Worm (Caenorhabditis elegans) whole organism, L1 larva: Measurements from ENCODE around the gene T04A11.4.
"Not testable (repeated sequence)": the region's sequence is repeated elsewhere in the genome, so short reads cannot be mapped to it uniquely, and the experiment has no call there.

Source experiments
- C04F5.9 ChIP-seq: sonication (generic microtip); optimal IDR thresholded peaks from 2 replicates; lab custom pipeline; 2016; ENCODE audit warnings: missing genetic modification characterization, missing compliant biosample characterization
- C16A3.4 ChIP-seq: fragments of 150-350 bp; optimal IDR thresholded peaks from 2 replicates; lab custom pipeline; 2014; ENCODE audit warnings: missing biosample characterization, missing genetic modification characterization
- ama-1 ChIP-seq: fragments of 150-350 bp; optimal IDR thresholded peaks from 2 replicates; lab custom pipeline; 2014
- ceh-63 ChIP-seq: fragments of 200-800 bp; sonication (Bioruptor generic); optimal IDR thresholded peaks from 2 replicates; lab custom pipeline; 2018; ENCODE audit warnings: mild to moderate bottlenecking, missing genetic modification characterization, missing compliant biosample characterization
- ceh-82 ChIP-seq, 3 experiments: fragments of 150-350 bp in 1 of 3; sonication (generic microtip) in 2 of 3; optimal IDR thresholded peaks; 2 replicates each; lab custom pipeline; 2014 to 2017; ENCODE audit warnings: missing biosample characterization in 3 of 3, missing genetic modification characterization in 3 of 3
- ces-1 ChIP-seq: fragments of 150-350 bp; optimal IDR thresholded peaks from 2 replicates; lab custom pipeline; 2014; ENCODE audit warnings: missing biosample characterization, missing genetic modification reagents, missing genetic modification characterization
- dpl-1 ChIP-seq, 3 experiments: fragments of 150-350 bp in 2 of 3; sonication (generic microtip) in 1 of 3; optimal IDR thresholded peaks; 2 replicates each; lab custom pipeline; 2014 to 2017; ENCODE audit warnings: missing biosample characterization in 3 of 3, missing genetic modification characterization in 3 of 3, missing genetic modification reagents in 3 of 3
- dsc-1 ChIP-seq: sonication (generic microtip); optimal IDR thresholded peaks from 2 replicates; lab custom pipeline; 2016; ENCODE audit warnings: mild to moderate bottlenecking, missing genetic modification characterization, missing compliant biosample characterization
- efl-1 ChIP-seq, 4 experiments: fragments of 150-350 bp; optimal IDR thresholded peaks in 3 of 4; peaks in 1 of 4; 1 replicate in 1 of 4; 2 replicates in 3 of 4; lab custom pipeline; 2014; ENCODE audit warnings: missing biosample characterization in 2 of 4, missing genetic modification characterization in 2 of 4, missing genetic modification reagents in 2 of 4
- egl-13 ChIP-seq: sonication (generic microtip); optimal IDR thresholded peaks from 2 replicates; lab custom pipeline; 2016; ENCODE audit warnings: missing genotype, missing genetic modification reagents, missing genetic modification characterization, missing compliant biosample characterization
- elt-2 ChIP-seq: sonication (generic microtip); optimal IDR thresholded peaks from 2 replicates; lab custom pipeline; 2016; ENCODE audit warnings: missing genetic modification characterization, mild to moderate bottlenecking, inconsistent platforms, missing compliant biosample characterization, missing genetic modification reagents
- elt-3 ChIP-seq, 6 experiments: fragments of 150-350 bp in 1 of 6; sonication (generic microtip); optimal IDR thresholded peaks; 2 replicates each; lab custom pipeline; 2017 to 2018; ENCODE audit warnings: missing biosample characterization in 6 of 6, missing genetic modification characterization in 6 of 6, inconsistent platforms in 1 of 6
- ets-5 ChIP-seq: fragments of 200-800 bp; sonication (Bioruptor generic); IDR thresholded peaks from 2 replicates; pipeline ENCODE4 v1.3.6; 2022; ENCODE audit warnings: missing genetic modification characterization, missing compliant biosample characterization
- fkh-4 ChIP-seq: sonication (generic microtip); optimal IDR thresholded peaks from 2 replicates; lab custom pipeline; 2016; ENCODE audit warnings: missing compliant biosample characterization, missing genetic modification characterization, borderline replicate concordance
- fkh-8 ChIP-seq: sonication (generic microtip); optimal IDR thresholded peaks from 2 replicates; lab custom pipeline; 2016; ENCODE audit warnings: mild to moderate bottlenecking, missing genetic modification characterization, missing compliant biosample characterization
- hlh-4 ChIP-seq: sonication (generic microtip); optimal IDR thresholded peaks from 2 replicates; lab custom pipeline; 2016; ENCODE audit warnings: mild to moderate bottlenecking, missing genetic modification characterization, missing compliant biosample characterization
- hpl-2 ChIP-seq: fragments of 150-350 bp; optimal IDR thresholded peaks from 2 replicates; lab custom pipeline; 2014; ENCODE audit warnings: missing biosample characterization, missing genetic modification reagents, missing genetic modification characterization
- isw-1 ChIP-seq: fragments of 200-800 bp; sonication (Bioruptor generic); IDR thresholded peaks from 2 replicates; pipeline ENCODE4 v1.3.6; 2022; ENCODE audit warnings: missing genetic modification characterization, missing compliant biosample characterization
- lin-13 ChIP-seq: fragments of 150-350 bp; optimal IDR thresholded peaks from 2 replicates; lab custom pipeline; 2014; ENCODE audit warnings: missing biosample characterization, missing genetic modification reagents, missing genetic modification characterization
- lin-14 ChIP-seq: fragments of 200-800 bp; sonication (Bioruptor generic); optimal IDR thresholded peaks from 2 replicates; lab custom pipeline; 2018; ENCODE audit warnings: mild to moderate bottlenecking, missing genetic modification characterization, moderate library complexity, missing compliant biosample characterization
- lin-15B ChIP-seq: fragments of 150-350 bp; sonication (generic microtip); optimal IDR thresholded peaks from 3 replicates; lab custom pipeline; 2014; ENCODE audit warnings: missing biosample characterization, missing genetic modification characterization
- lin-35 ChIP-seq, 2 experiments: fragments of 150-350 bp; optimal IDR thresholded peaks; 2 replicates each; lab custom pipeline; 2014; ENCODE audit warnings: missing biosample characterization in 2 of 2, missing genetic modification characterization in 2 of 2, missing genetic modification reagents in 2 of 2
- lsy-2 ChIP-seq, 2 experiments: fragments of 150-350 bp; optimal IDR thresholded peaks; 2 replicates each; lab custom pipeline; 2014; ENCODE audit warnings: missing biosample characterization in 2 of 2, missing genetic modification characterization in 2 of 2
- mef-2 ChIP-seq: fragments of 150-350 bp; optimal IDR thresholded peaks from 2 replicates; lab custom pipeline; 2014; ENCODE audit warnings: missing biosample characterization, missing genetic modification characterization
- nhr-11 ChIP-seq: fragments of 150-350 bp; optimal IDR thresholded peaks from 2 replicates; lab custom pipeline; 2014; ENCODE audit warnings: missing biosample characterization, missing genetic modification characterization
- nhr-20 ChIP-seq: sonication (generic microtip); optimal IDR thresholded peaks from 2 replicates; lab custom pipeline; 2016; ENCODE audit warnings: mild to moderate bottlenecking, missing genetic modification characterization, missing compliant biosample characterization
- nhr-71 ChIP-seq: sonication (generic microtip); optimal IDR thresholded peaks from 2 replicates; lab custom pipeline; 2016; ENCODE audit warnings: mild to moderate bottlenecking, missing genetic modification characterization, moderate library complexity, missing compliant biosample characterization
- nhr-77 ChIP-seq: fragments of 150-350 bp; optimal IDR thresholded peaks from 2 replicates; lab custom pipeline; 2014; ENCODE audit warnings: missing biosample characterization, missing genetic modification characterization
- nhr-85 ChIP-seq: sonication (generic microtip); peaks from one replicate; lab custom pipeline; 2016; ENCODE audit warnings: missing genetic modification characterization, inconsistent platforms, missing compliant biosample characterization
- nhr-90 ChIP-seq: sonication (generic microtip); optimal IDR thresholded peaks from 2 replicates; lab custom pipeline; 2016; ENCODE audit warnings: mild to moderate bottlenecking, missing genetic modification characterization, missing compliant biosample characterization; ENCODE audit not compliant: poor library complexity
- pqm-1 ChIP-seq: sonication (generic microtip); optimal IDR thresholded peaks from 3 replicates; lab custom pipeline; 2017; ENCODE audit warnings: missing biosample characterization, missing genetic modification characterization
- skn-1 ChIP-seq: fragments of 150-350 bp; optimal IDR thresholded peaks from 2 replicates; lab custom pipeline; 2014; ENCODE audit warnings: missing biosample characterization, missing genetic modification characterization
- snpc-4 ChIP-seq: fragments of 150-350 bp; optimal IDR thresholded peaks from 2 replicates; lab custom pipeline; 2014; ENCODE audit warnings: missing biosample characterization, missing genetic modification characterization
- snu-23 ChIP-seq: sonication (generic microtip); optimal IDR thresholded peaks from 2 replicates; lab custom pipeline; 2016; ENCODE audit warnings: missing genetic modification characterization, missing compliant biosample characterization
- sox-4 ChIP-seq: sonication (generic microtip); optimal IDR thresholded peaks from 2 replicates; lab custom pipeline; 2016; ENCODE audit warnings: missing genetic modification characterization, missing compliant biosample characterization
- sup-37 ChIP-seq: fragments of 200-800 bp; sonication (Bioruptor generic); optimal IDR thresholded peaks from 2 replicates; lab custom pipeline; 2018; ENCODE audit warnings: mild to moderate bottlenecking, missing genetic modification characterization, missing compliant biosample characterization
- swsn-7 ChIP-seq: sonication (generic microtip); optimal IDR thresholded peaks from 2 replicates; lab custom pipeline; 2016; ENCODE audit warnings: missing genetic modification characterization, missing compliant biosample characterization
- tbx-2 ChIP-seq: sonication (generic microtip); optimal IDR thresholded peaks from 2 replicates; lab custom pipeline; 2016; ENCODE audit warnings: missing genetic modification characterization, missing compliant biosample characterization
- unc-130 ChIP-seq: fragments of 150-350 bp; optimal IDR thresholded peaks from 2 replicates; lab custom pipeline; 2017; ENCODE audit warnings: missing biosample characterization, missing genetic modification characterization, inconsistent platforms
- unc-30 ChIP-seq: sonication (generic microtip); optimal IDR thresholded peaks from 2 replicates; lab custom pipeline; 2017; ENCODE audit warnings: missing biosample characterization, missing genetic modification characterization
- zip-4 ChIP-seq: fragments of 200-800 bp; sonication (Bioruptor generic); optimal IDR thresholded peaks from 2 replicates; lab custom pipeline; 2018; ENCODE audit warnings: mild to moderate bottlenecking, missing genetic modification characterization, moderate library complexity, missing compliant biosample characterization
- ztf-4 ChIP-seq: fragments of 150-350 bp; optimal IDR thresholded peaks from 2 replicates; lab custom pipeline; 2014; ENCODE audit warnings: missing biosample characterization, missing genetic modification characterization

Gene T04A11.4

DNA sequence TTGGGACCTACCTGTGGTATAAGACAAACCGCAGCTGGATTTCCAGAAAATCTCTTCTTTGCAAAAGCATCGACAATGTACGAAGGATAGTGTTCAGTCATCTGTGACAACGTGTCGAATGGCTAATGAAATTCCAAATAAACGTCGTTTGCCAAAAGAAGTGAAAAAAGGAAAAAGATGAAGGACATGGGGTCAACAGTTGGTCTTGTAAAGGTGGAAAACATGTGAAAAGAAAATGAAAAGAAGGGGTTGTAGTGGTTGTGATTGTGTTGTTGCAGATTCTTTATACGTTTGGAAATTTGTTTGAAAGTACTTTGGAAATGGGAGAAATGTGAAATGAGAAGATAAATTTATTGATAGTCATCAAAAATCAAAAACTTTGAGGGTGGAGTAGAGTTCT lies at the start of gene T04A11.4:
T04A11.4 (minus strand) TSS at position 101 of the 400 bp plus-strand sequence.
- TF ChIP-seq swsn-7 (tag; lab: Kevin White, UChicago); unc-130 (tag; lab: Kevin White, UChicago); sup-37: not testable (repeated sequence)

DNA sequence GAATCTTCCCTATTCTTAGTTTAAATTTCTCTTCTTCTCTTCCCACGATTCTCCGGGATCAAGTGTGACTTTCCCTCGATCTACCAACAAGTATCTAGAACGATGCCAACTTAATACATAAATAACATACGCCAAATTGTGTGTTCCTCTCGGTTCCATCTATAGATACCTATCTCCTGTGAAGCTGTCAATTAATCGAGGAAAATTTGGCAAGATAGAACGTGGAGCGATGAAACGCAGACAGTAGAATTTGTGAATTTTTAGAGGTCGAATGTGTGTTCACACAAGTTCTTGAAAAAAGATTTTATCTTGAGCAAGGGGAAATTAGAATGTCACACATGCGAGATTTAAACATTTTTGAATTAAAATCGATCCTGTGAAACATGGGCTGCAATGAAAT lies 47.1 kb upstream of the T04A11.4 start:
- TF ChIP-seq unc-130 (tag; lab: Kevin White, UChicago) (no peak), unc-30 (tag; lab: Kevin White, UChicago) (no peak), ces-1 (GFP tag; lab: Kevin White, UChicago) (no peak), nhr-11 (tag; lab: Kevin White, UChicago) (no peak), fkh-8 (no peak), ztf-4 (tag; lab: Kevin White, UChicago) (no peak), nhr-77 (tag; lab: Kevin White, UChicago) (no peak), hlh-4 (tag; lab: Kevin White, UChicago) (no peak), ets-5 (no peak), efl-1 (optimal IDR thresholded peaks at IDR 0.05; lab: Kevin White, UChicago) (no peak), efl-1 (GFP tag; optimal IDR thresholded peaks at IDR 0.05 in 1 of 2; lab: Kevin White, UChicago) (peak in 1 of 2 experiments; percentile 66), lin-14 (GFP tag; lab: Kevin White, UChicago) (peak; percentile 1), ama-1 (lab: Kevin White, UChicago) (no peak), tbx-2 (tag; lab: Kevin White, UChicago) (no peak), dpl-1 (GFP tag; optimal IDR thresholded peaks at IDR 0.05; lab: Kevin White, UChicago) (no peak)

DNA sequence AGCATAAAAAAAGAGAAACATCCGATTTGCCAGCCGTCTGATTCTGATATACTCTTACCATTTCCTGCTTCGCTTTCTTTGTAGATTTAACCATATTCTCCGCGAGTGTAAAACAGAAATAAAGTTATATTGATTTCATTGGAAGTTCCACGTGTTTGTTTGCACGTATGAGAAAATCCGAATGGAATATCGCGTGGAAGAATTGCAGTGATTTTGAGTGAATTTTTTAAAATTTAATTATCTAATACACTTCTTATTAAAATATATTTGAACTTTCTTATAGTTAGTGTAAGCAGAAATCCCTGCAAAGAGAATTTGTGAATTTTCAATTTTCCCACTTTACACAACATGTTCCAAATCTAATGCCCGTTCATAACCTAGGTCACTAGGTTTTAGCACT lies 46.7 kb upstream of the T04A11.4 start, which contains the start of gene F53B2.5:
F53B2.5 (minus strand) TSS at position 101 of the 400 bp plus-strand sequence.
- TF ChIP-seq fkh-4 (no peak), C04F5.9 (tag; lab: Kevin White, UChicago) (no peak), sox-4 (tag; lab: Kevin White, UChicago) (no peak), dsc-1 (tag; lab: Kevin White, UChicago) (no peak), isw-1 (no peak), nhr-85 (tag; lab: Kevin White, UChicago) (peak; percentile 11), zip-4 (GFP tag; lab: Kevin White, UChicago) (no peak)

DNA sequence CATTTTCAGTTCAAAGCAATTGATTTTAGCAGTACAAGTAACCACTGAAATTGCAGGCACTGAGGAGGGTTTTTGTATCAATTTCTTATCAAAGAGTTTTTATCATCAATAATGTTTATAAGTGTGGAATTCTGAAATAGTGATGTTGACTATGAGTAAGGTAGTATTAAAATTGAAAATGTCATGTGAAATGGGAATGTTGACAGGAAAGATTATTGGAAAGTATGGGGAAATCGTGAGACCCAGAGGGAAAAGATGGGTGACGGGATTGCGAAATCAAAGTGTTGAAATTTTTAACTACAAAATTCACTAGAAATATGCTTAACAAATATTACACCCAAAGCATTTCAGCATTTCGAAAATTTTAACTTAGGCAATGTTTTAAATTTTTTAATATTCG lies 42.8 kb upstream of the T04A11.4 start, which contains the start of gene F53B2.8:
F53B2.8 (minus strand) TSS at position 180 of the 400 bp plus-strand sequence.
- TF ChIP-seq hpl-2 (peak; percentile 71), lin-35 (GFP tag; optimal IDR thresholded peaks at IDR 0.05; lab: Kevin White, UChicago) (peak in 1 of 2 experiments; percentile 59), nhr-20 (peak; percentile 59), mef-2 (no peak), hlh-4 (tag; lab: Kevin White, UChicago) (no peak), egl-13 (tag; lab: Kevin White, UChicago) (no peak), snu-23 (GFP tag; lab: Kevin White, UChicago) (peak; percentile 39), elt-3 (tag; optimal IDR thresholded peaks at IDR 0.05; lab: Kevin White, UChicago) (peak in 2 of 6 experiments; percentile 1 to 64), snpc-4 (tag; lab: Kevin White, UChicago) (peak; percentile 21), efl-1 (optimal IDR thresholded peaks at IDR 0.05; lab: Kevin White, UChicago) (peak in 1 of 2 experiments; percentile 38), efl-1 (GFP tag; optimal IDR thresholded peaks at IDR 0.05 in 1 of 2; lab: Kevin White, UChicago) (peak; percentile 28 to 94), pqm-1 (tag; lab: Kevin White, UChicago) (peak; percentile 33), isw-1 (0 out of 2 replicates have a peak, but pooled peaks have one; percentile 3), ceh-82 (tag; optimal IDR thresholded peaks at IDR 0.05; lab: Kevin White, UChicago) (peak in 2 of 3 experiments; percentile 13 to 46), elt-2 (tag; lab: Kevin White, UChicago) (peak; percentile 84), nhr-71 (peak; percentile 50), lin-13 (GFP tag; lab: Kevin White, UChicago) (no peak), zip-4 (GFP tag; lab: Kevin White, UChicago) (peak; percentile 86), lin-15B (tag; lab: Kevin White, UChicago) (no peak), C16A3.4 (no peak), dpl-1 (GFP tag; optimal IDR thresholded peaks at IDR 0.05; lab: Kevin White, UChicago) (peak in 2 of 3 experiments; percentile 13 to 21), lsy-2 (tag; optimal IDR thresholded peaks at IDR 0.05; lab: Kevin White, UChicago) (peak in 1 of 2 experiments; percentile 3), skn-1 (tag; lab: Kevin White, UChicago) (peak; percentile 63), ceh-63 (GFP tag; lab: Kevin White, UChicago) (no peak), nhr-90 (tag; lab: Kevin White, UChicago) (peak; percentile 7)
